Fruit fly (Drosophila melanogaster) whole organism, embryonic: Measurements from ENCODE around the gene CG11598.

Experiments
- Asciz ChIP-seq: fragments of 200-800 bp; sonication (Bioruptor generic); optimal IDR thresholded peaks from 2 replicates; lab custom pipeline; 2017; ENCODE audit warnings: missing biosample characterization, mild to moderate bottlenecking, missing genetic modification characterization, missing genetic modification reagents
- BEAF-32 ChIP-seq: fragments of 200-800 bp; sonication (Bioruptor generic); optimal IDR thresholded peaks from 3 replicates; lab custom pipeline; 2017; ENCODE audit warnings: missing biosample characterization, missing genetic modification characterization, mild to moderate bottlenecking, moderate library complexity, missing genetic modification reagents
- CG10321 ChIP-seq: fragments of 200-800 bp; sonication (Bioruptor generic); IDR thresholded peaks from 2 replicates; pipeline ENCODE4 v1.3.6; 2022; ENCODE audit warnings: missing biosample characterization, missing genetic modification characterization
- CG10462 ChIP-seq: fragments of 200-800 bp; sonication (Bioruptor generic); optimal IDR thresholded peaks from 2 replicates; lab custom pipeline; 2016; ENCODE audit warnings: missing biosample characterization, missing genetic modification characterization
- CG11247 ChIP-seq: fragments of 200-800 bp; sonication (Bioruptor generic); IDR thresholded peaks from 2 replicates; pipeline ENCODE4 v1.3.6; 2022; ENCODE audit warnings: missing biosample characterization, missing genetic modification characterization
- CG12236 ChIP-seq: fragments of 200-800 bp; sonication (Bioruptor generic); optimal IDR thresholded peaks from 2 replicates; lab custom pipeline; 2016; ENCODE audit warnings: missing biosample characterization, missing genetic modification characterization
- CG12659 ChIP-seq: fragments of 200-800 bp; sonication (Bioruptor generic); optimal IDR thresholded peaks from 3 replicates; lab custom pipeline; 2017; ENCODE audit warnings: mild to moderate bottlenecking, missing biosample characterization, missing genetic modification reagents, missing genetic modification characterization
- CG13624 ChIP-seq: fragments of 200-800 bp; sonication (Bioruptor generic); optimal IDR thresholded peaks from 2 replicates; lab custom pipeline; 2016; ENCODE audit warnings: missing biosample characterization, missing genetic modification characterization
- CG14667 ChIP-seq: fragments of 200-800 bp; sonication (Bioruptor generic); IDR thresholded peaks from 2 replicates; pipeline ENCODE4 v1.3.6; 2022; ENCODE audit warnings: missing biosample characterization, missing genetic modification characterization
- CG17385 ChIP-seq: fragments of 200-800 bp; sonication (Bioruptor generic); optimal IDR thresholded peaks from 3 replicates; lab custom pipeline; 2018; ENCODE audit warnings: missing biosample characterization, mild to moderate bottlenecking, missing genetic modification characterization
- CG17568 ChIP-seq: fragments of 200-800 bp; sonication (Bioruptor generic); optimal IDR thresholded peaks from 2 replicates; lab custom pipeline; 2018; ENCODE audit warnings: missing biosample characterization, mild to moderate bottlenecking, missing genetic modification characterization, moderate library complexity
- CG17829 ChIP-seq: fragments of 200-800 bp; optimal IDR thresholded peaks from 2 replicates; lab custom pipeline; 2019; ENCODE audit warnings: missing biosample characterization, mild to moderate bottlenecking, missing genetic modification characterization, moderate library complexity
- CG1792 ChIP-seq: fragments of 200-800 bp; sonication (Bioruptor generic); optimal IDR thresholded peaks from 2 replicates; lab custom pipeline; 2016; ENCODE audit warnings: missing biosample characterization, missing genetic modification characterization
- CG2120 ChIP-seq: fragments of 200-800 bp; sonication (Bioruptor generic); optimal IDR thresholded peaks from 3 replicates; lab custom pipeline; 2016; ENCODE audit warnings: missing biosample characterization, missing genetic modification characterization
- CG34422 ChIP-seq: fragments of 200-800 bp; sonication (Bioruptor generic); IDR thresholded peaks from 3 replicates; pipeline ENCODE4 v1.3.6; 2022; ENCODE audit warnings: missing biosample characterization, missing genetic modification characterization
- CG3726 ChIP-seq: fragments of 200-800 bp; sonication (Bioruptor generic); IDR thresholded peaks from 3 replicates; pipeline ENCODE4, ENCODE4 v1.3.6; 2022; ENCODE audit warnings: missing biosample characterization, missing genetic modification characterization
- CG7372 ChIP-seq: fragments of 200-800 bp; sonication (Bioruptor generic); IDR thresholded peaks from 2 replicates; pipeline ENCODE4 v1.3.6; 2022; ENCODE audit warnings: missing biosample characterization, missing genetic modification characterization
- CG8765 ChIP-seq: fragments of 200-800 bp; sonication (Bioruptor generic); IDR thresholded peaks from 2 replicates; pipeline ENCODE4 v1.3.6; 2022; ENCODE audit warnings: missing biosample characterization, missing genetic modification characterization
- CG8924 ChIP-seq: fragments of 200-800 bp; optimal IDR thresholded peaks from 3 replicates; lab custom pipeline; 2019; ENCODE audit warnings: missing biosample characterization, mild to moderate bottlenecking, missing genetic modification characterization, moderate library complexity
- CoRest ChIP-seq: fragments of 200-800 bp; sonication (Bioruptor generic); optimal IDR thresholded peaks from 3 replicates; lab custom pipeline; 2018; ENCODE audit warnings: missing biosample characterization, mild to moderate bottlenecking, missing genetic modification characterization, moderate library complexity
- MTF-1 ChIP-seq: fragments of 200-800 bp; sonication (Bioruptor generic); optimal IDR thresholded peaks from 2 replicates; lab custom pipeline; 2018; ENCODE audit warnings: missing biosample characterization, mild to moderate bottlenecking, missing genetic modification characterization, borderline replicate concordance
- NFAT ChIP-seq: fragments of 200-800 bp; sonication (Bioruptor generic); IDR thresholded peaks from 2 replicates; pipeline ENCODE4 v1.3.6; 2022; ENCODE audit warnings: missing biosample characterization, missing genetic modification characterization
- Optix ChIP-seq: fragments of 200-800 bp; sonication (Bioruptor generic); IDR thresholded peaks from 3 replicates; pipeline ENCODE4 v1.3.6; 2022; ENCODE audit warnings: missing biosample characterization, missing genetic modification characterization
- Ravus ChIP-seq: fragments of 200-800 bp; sonication (Bioruptor generic); IDR thresholded peaks from 2 replicates; pipeline ENCODE4 v1.3.6; 2022; ENCODE audit warnings: missing biosample characterization, missing genetic modification characterization
- abd-A ChIP-seq: fragments of 200-800 bp; sonication (Bioruptor generic); optimal IDR thresholded peaks from 3 replicates; lab custom pipeline; 2019; ENCODE audit warnings: missing biosample characterization, mild to moderate bottlenecking, missing genetic modification characterization, moderate library complexity
- amos ChIP-seq: fragments of 200-800 bp; sonication (Bioruptor generic); IDR thresholded peaks from 2 replicates; pipeline ENCODE4 v1.3.6; 2022; ENCODE audit warnings: missing biosample characterization, missing genetic modification characterization; ENCODE audit not compliant: partially characterized antibody
- bcd ChIP-seq: fragments of 200-800 bp; sonication (Bioruptor generic); optimal IDR thresholded peaks from 2 replicates; lab custom pipeline; 2017; ENCODE audit warnings: missing biosample characterization, mild to moderate bottlenecking, missing genetic modification characterization
- cg ChIP-seq: fragments of 200-800 bp; sonication (Bioruptor generic); optimal IDR thresholded peaks from 3 replicates; lab custom pipeline; 2019; ENCODE audit warnings: missing biosample characterization, mild to moderate bottlenecking, missing genetic modification characterization, moderate library complexity
- chinmo ChIP-seq: fragments of 200-800 bp; sonication (Bioruptor generic); IDR thresholded peaks from 4 replicates; pipeline ENCODE4 v1.3.6; 2022; ENCODE audit warnings: missing biosample characterization, missing genetic modification characterization; ENCODE audit not compliant: partially characterized antibody
- dati ChIP-seq: fragments of 200-800 bp; sonication (Bioruptor generic); IDR thresholded peaks from 2 replicates; pipeline ENCODE4 v1.3.6; 2022; ENCODE audit warnings: missing biosample characterization, missing genetic modification characterization
- dpn ChIP-seq, 2 experiments: fragments of 200-800 bp; sonication (Bioruptor generic); optimal IDR thresholded peaks; 3 replicates each; lab custom pipeline; 2016; ENCODE audit warnings: missing biosample characterization in 2 of 2, missing genetic modification characterization in 2 of 2
- dysf ChIP-seq: fragments of 200-800 bp; sonication (Bioruptor generic); IDR thresholded peaks from 3 replicates; pipeline ENCODE4 v1.3.6; 2022; ENCODE audit warnings: missing biosample characterization, missing genetic modification characterization
- ems ChIP-seq: fragments of 200-800 bp; sonication (Bioruptor generic); optimal IDR thresholded peaks from 3 replicates; lab custom pipeline; 2016; ENCODE audit warnings: missing biosample characterization, missing genetic modification characterization
- fru ChIP-seq: fragments of >200 bp; optimal IDR thresholded peaks from 2 replicates; lab custom pipeline; 2017
- hkb ChIP-seq, 2 experiments: fragments of 200-800 bp in 1 of 2; fragments of >200 bp in 1 of 2; sonication (Bioruptor generic) in 1 of 2; IDR thresholded peaks in 1 of 2; optimal IDR thresholded peaks in 1 of 2; 2 replicates each; pipeline versions ENCODE4 v1.3.6 to Lab custom; 2017 to 2022; ENCODE audit warnings: missing biosample characterization in 1 of 2, missing genetic modification characterization in 1 of 2
- jing ChIP-seq: fragments of 200-800 bp; sonication (Bioruptor generic); optimal IDR thresholded peaks from 2 replicates; lab custom pipeline; 2018; ENCODE audit warnings: missing biosample characterization, mild to moderate bottlenecking, missing genetic modification characterization
- lab ChIP-seq: fragments of 200-800 bp; sonication (Bioruptor generic); optimal IDR thresholded peaks from 3 replicates; lab custom pipeline; 2017; ENCODE audit warnings: missing biosample characterization, missing genetic modification characterization, mild to moderate bottlenecking, moderate library complexity, missing genetic modification reagents
- nmo ChIP-seq: fragments of 200-800 bp; sonication (Bioruptor generic); optimal IDR thresholded peaks from 2 replicates; lab custom pipeline; 2018; ENCODE audit warnings: missing biosample characterization, mild to moderate bottlenecking, missing genetic modification characterization, moderate library complexity
- nom ChIP-seq: fragments of 200-800 bp; sonication (Bioruptor generic); optimal IDR thresholded peaks from 2 replicates; lab custom pipeline; 2017; ENCODE audit warnings: missing biosample characterization, missing genetic modification characterization, mild to moderate bottlenecking, moderate library complexity, missing genetic modification reagents
- org-1 ChIP-seq: fragments of 200-800 bp; sonication (Bioruptor generic); optimal IDR thresholded peaks from 2 replicates; lab custom pipeline; 2017; ENCODE audit warnings: missing biosample characterization, missing genetic modification characterization
- peb ChIP-seq: fragments of 200-800 bp; sonication (Bioruptor generic); IDR thresholded peaks from 2 replicates; pipeline ENCODE4 v1.3.6; 2022; ENCODE audit warnings: missing biosample characterization, missing genetic modification characterization
- pho ChIP-seq: fragments of 200-800 bp; sonication (Bioruptor generic); optimal IDR thresholded peaks from 2 replicates; lab custom pipeline; 2016; ENCODE audit warnings: missing biosample characterization, missing genetic modification characterization
- phol ChIP-seq: fragments of 200-800 bp; sonication (Bioruptor generic); optimal IDR thresholded peaks from 3 replicates; lab custom pipeline; 2018; ENCODE audit warnings: missing biosample characterization, mild to moderate bottlenecking, missing genetic modification characterization, moderate library complexity
- pita ChIP-seq: fragments of 200-800 bp; sonication (Bioruptor generic); optimal IDR thresholded peaks from 2 replicates; lab custom pipeline; 2017; ENCODE audit warnings: missing biosample characterization, mild to moderate bottlenecking, missing genetic modification characterization
- prd ChIP-seq, 3 experiments: fragments of >200 bp in 2 of 3; fragments of 200-800 bp in 1 of 3; sonication (Bioruptor generic) in 1 of 3; optimal IDR thresholded peaks in 2 of 3; IDR thresholded peaks in 1 of 3; 2 replicates in 2 of 3; 3 replicates in 1 of 3; pipeline versions ENCODE4 v1.3.6 to Lab custom; 2017 to 2022; ENCODE audit warnings: missing biosample characterization in 1 of 3, missing genetic modification characterization in 1 of 3
- pros ChIP-seq: fragments of 200-800 bp; sonication (Bioruptor generic); optimal IDR thresholded peaks from 3 replicates; lab custom pipeline; 2019; ENCODE audit warnings: missing biosample characterization, mild to moderate bottlenecking, missing genetic modification characterization, moderate library complexity
- rib ChIP-seq: fragments of 200-800 bp; sonication (Bioruptor generic); IDR thresholded peaks from 2 replicates; pipeline ENCODE4 v1.3.6; 2022; ENCODE audit warnings: missing biosample characterization, missing genetic modification characterization
- sisA ChIP-seq: fragments of 200-800 bp; sonication (Bioruptor generic); IDR thresholded peaks from 2 replicates; pipeline ENCODE4 v1.3.6; 2022; ENCODE audit warnings: missing biosample characterization, missing genetic modification characterization
- sna ChIP-seq: fragments of 200-800 bp; sonication (Bioruptor generic); IDR thresholded peaks from 2 replicates; pipeline ENCODE4 v1.3.6; 2022; ENCODE audit warnings: missing biosample characterization, missing genetic modification characterization; ENCODE audit not compliant: partially characterized antibody

CG11598 gene

DNA sequence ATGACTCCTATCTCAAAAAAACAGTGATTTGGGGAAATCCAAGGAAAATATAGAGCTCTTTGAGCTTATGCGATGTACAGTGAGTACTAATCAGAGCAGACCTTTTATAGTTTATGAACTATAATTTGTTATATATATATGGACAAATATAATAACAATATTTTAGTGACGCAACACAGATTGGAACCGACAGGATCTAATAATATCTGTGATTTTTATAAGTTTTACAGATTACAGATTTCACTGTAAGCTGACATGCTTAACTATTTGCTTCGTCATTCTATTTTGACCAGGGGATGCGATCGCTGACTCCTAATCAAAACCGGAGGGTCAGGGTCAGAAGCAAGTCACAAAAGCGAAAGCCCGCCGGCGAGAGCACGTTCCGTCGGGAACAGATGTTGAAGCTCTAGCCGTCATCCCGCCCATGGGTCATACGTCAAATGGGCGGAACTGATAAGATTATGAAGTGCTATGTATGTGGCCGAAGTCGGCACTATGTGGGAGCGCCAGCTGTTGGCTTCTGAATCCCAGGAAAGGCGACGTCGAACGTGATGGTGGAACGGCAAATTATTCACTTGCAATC lies 39.4 kb downstream of the CG11598 start, which contains the start of gene Gnmt (continued):
- TF ChIP-seq pho (GFP tag; lab: Kevin White, UChicago) (no peak), org-1 (GFP tag; lab: Kevin White, UChicago) (no peak), cg (GFP tag; lab: Kevin White, UChicago) (no peak), CG10321 (no peak), chinmo (0 out of 4 replicates have a peak, but pooled peaks have one; percentile 19), NFAT (GFP tag; lab: Robert Waterston, UW) (no peak), rib (no peak), abd-A (tag; lab: Kevin White, UChicago) (no peak), CG17568 (no peak), CG8765 (GFP tag; lab: Robert Waterston, UW) (no peak), nmo (peak; percentile 5), phol (tag; lab: Kevin White, UChicago) (no peak), sna (no peak), MTF-1 (GFP tag; lab: Kevin White, UChicago) (no peak), pita (GFP tag; lab: Kevin White, UChicago) (no peak), CG13624 (GFP tag; lab: Kevin White, UChicago) (no peak), pros (GFP tag; lab: Kevin White, UChicago) (no peak), Ravus (no peak), dpn (GFP tag; optimal IDR thresholded peaks at IDR 0.05; lab: Kevin White, UChicago) (no peak), bcd (no peak), ems (GFP tag; lab: Kevin White, UChicago) (no peak), peb (GFP tag; lab: Robert Waterston, UW) (no peak), CG7372 (no peak), CG8924 (no peak), CG2120 (GFP tag; lab: Kevin White, UChicago) (peak; percentile 16), CG10462 (GFP tag; lab: Kevin White, UChicago) (no peak), Asciz (GFP tag; lab: Kevin White, UChicago) (no peak), CG34422 (GFP tag; lab: Robert Waterston, UW) (no peak), CG17385 (GFP tag; lab: Kevin White, UChicago) (no peak), CG17829 (no peak), CG12236 (GFP tag; lab: Kevin White, UChicago) (no peak), lab (GFP tag; lab: Kevin White, UChicago) (peak; percentile 22), CG14667 (GFP tag; lab: Robert Waterston, UW) (no peak), prd (optimal IDR thresholded peaks at IDR 0.05; lab: Kevin White, UChicago) (no peak), prd (GFP tag; IDR thresholded peaks at IDR 0.05; lab: Robert Waterston, UW) (0 out of 3 replicates have a peak, but pooled peaks have one; percentile 12), dysf (GFP tag; lab: Robert Waterston, UW) (peak; percentile 10; the same call in 1 of the 3 replicates), hkb (optimal IDR thresholded peaks at IDR 0.05; lab: Kevin White, UChicago) (no peak), hkb (GFP tag; IDR thresholded peaks at IDR 0.05; lab: Robert Waterston, UW) (0 out of 2 replicates have a peak, but pooled peaks have one; percentile 9), CG1792 (GFP tag; lab: Kevin White, UChicago) (no peak), BEAF-32 (GFP tag; lab: Kevin White, UChicago) (no peak), CG12659 (GFP tag; lab: Kevin White, UChicago) (no peak), CG11247 (GFP tag; lab: Robert Waterston, UW) (no peak), dati (no peak), CG3726 (GFP tag; lab: Robert Waterston, UW) (no peak), nom (no peak), CoRest (tag; lab: Kevin White, UChicago) (no peak), sisA (GFP tag; lab: Robert Waterston, UW) (no peak), amos (GFP tag; lab: Robert Waterston, UW) (no peak), jing (no peak), fru (lab: Kevin White, UChicago) (no peak), Optix (GFP tag; lab: Robert Waterston, UW) (no peak)
